Worm (Caenorhabditis elegans) whole organism, L4 larva: ENCODE data around the gene vgln-1.
A peak's percentile ranks its signal among the peaks of the same experiment; 100 is the strongest.

Experiments used
- F37D6.2 ChIP-seq: sonication (generic microtip); optimal IDR thresholded peaks from 2 replicates; lab custom pipeline; 2016; ENCODE audit warnings: mild to moderate bottlenecking, missing genetic modification characterization, missing compliant biosample characterization
- F44E2.7 ChIP-seq: fragments of 200-800 bp; sonication (Bioruptor generic); IDR thresholded peaks from 2 replicates; pipeline ENCODE4 v2.1.2; 2022; ENCODE audit warnings: missing genetic modification characterization, missing compliant biosample characterization
- T20F7.1 ChIP-seq: fragments of 200-800 bp; sonication (Bioruptor generic); optimal IDR thresholded peaks from 2 replicates; lab custom pipeline; 2018; ENCODE audit warnings: mild to moderate bottlenecking, missing genetic modification characterization, missing compliant biosample characterization
- Y105C5A.15 ChIP-seq: fragments of 200-800 bp; sonication (Bioruptor generic); IDR thresholded peaks from 2 replicates; pipeline ENCODE4 v1.3.6; 2022; ENCODE audit warnings: missing genetic modification characterization, missing compliant biosample characterization
- Y48G9A.11 ChIP-seq: fragments of 200-800 bp; sonication (Bioruptor generic); IDR thresholded peaks from 2 replicates; pipeline ENCODE4 v1.3.6; 2022; ENCODE audit warnings: missing genetic modification reagents, missing genetic modification characterization, missing compliant biosample characterization
- Y75B8A.6 ChIP-seq: fragments of 200-800 bp; sonication (Bioruptor generic); IDR thresholded peaks from 2 replicates; pipeline ENCODE4 v1.3.6; 2022; ENCODE audit warnings: missing genetic modification reagents, missing genetic modification characterization, missing compliant biosample characterization
- ZK337.2 ChIP-seq: fragments of 200-800 bp; sonication (Bioruptor generic); IDR thresholded peaks from 2 replicates; pipeline ENCODE4 v1.3.6; 2022; ENCODE audit warnings: missing genetic modification reagents, missing genetic modification characterization, missing compliant biosample characterization
- ZK546.5 ChIP-seq, 2 experiments: sonication (generic microtip); optimal IDR thresholded peaks; 2 replicates each; lab custom pipeline; 2017; ENCODE audit warnings: missing biosample characterization in 2 of 2, missing genetic modification characterization in 2 of 2
- aha-1 ChIP-seq: fragments of 150-350 bp; peaks from one replicate; lab custom pipeline; 2014; ENCODE audit warnings: missing biosample characterization, missing genetic modification characterization
- aly-2 ChIP-seq: sonication (generic microtip); optimal IDR thresholded peaks from 2 replicates; lab custom pipeline; 2018; ENCODE audit warnings: missing biosample characterization, missing genetic modification characterization
- arid-1 ChIP-seq: fragments of 200-800 bp; sonication (Bioruptor generic); conservative IDR thresholded peaks from 2 replicates; pipeline ENCODE4 v1.3.6; 2022; ENCODE audit warnings: missing genetic modification reagents, missing genetic modification characterization, missing compliant biosample characterization
- attf-4 ChIP-seq: sonication (generic microtip); optimal IDR thresholded peaks from 3 replicates; lab custom pipeline; 2017; ENCODE audit warnings: missing biosample characterization, missing genetic modification characterization
- ceh-28 ChIP-seq: fragments of 150-350 bp; optimal IDR thresholded peaks from 2 replicates; lab custom pipeline; 2014; ENCODE audit warnings: missing biosample characterization, missing genetic modification reagents, missing genetic modification characterization
- ceh-32 ChIP-seq: sonication (generic microtip); optimal IDR thresholded peaks from 2 replicates; lab custom pipeline; 2016; ENCODE audit warnings: mild to moderate bottlenecking, missing genetic modification characterization, missing compliant biosample characterization; ENCODE audit not compliant: poor library complexity
- ceh-44 ChIP-seq: fragments of 200-800 bp; sonication (Bioruptor generic); IDR thresholded peaks from 2 replicates; pipeline ENCODE4 v1.3.6; 2022; ENCODE audit warnings: missing genetic modification reagents, missing genetic modification characterization, missing compliant biosample characterization
- ces-1 ChIP-seq: fragments of 150-350 bp; sonication (generic microtip); optimal IDR thresholded peaks from 4 replicates; lab custom pipeline; 2014; ENCODE audit warnings: missing biosample characterization, missing genetic modification reagents, missing genetic modification characterization
- cey-2 ChIP-seq: sonication (generic microtip); optimal IDR thresholded peaks from 3 replicates; lab custom pipeline; 2017; ENCODE audit warnings: missing genetic modification characterization, mild to moderate bottlenecking, missing compliant biosample characterization, antibody characterized with exemption, borderline replicate concordance; ENCODE audit not compliant: insufficient read depth
- dpl-1 ChIP-seq: fragments of 150-350 bp; optimal IDR thresholded peaks from 2 replicates; lab custom pipeline; 2014; ENCODE audit warnings: missing biosample characterization, missing genetic modification reagents, missing genetic modification characterization
- egl-43 ChIP-seq: fragments of 200-800 bp; sonication (Bioruptor generic); IDR thresholded peaks from 2 replicates; pipeline ENCODE4 v1.3.6; 2022; ENCODE audit warnings: missing genetic modification reagents, missing genetic modification characterization, missing compliant biosample characterization
- gei-8 ChIP-seq: fragments of 200-800 bp; sonication (Bioruptor generic); optimal IDR thresholded peaks from 2 replicates; lab custom pipeline; 2018; ENCODE audit warnings: mild to moderate bottlenecking, missing genetic modification characterization, missing compliant biosample characterization
- hlh-30 ChIP-seq: sonication (generic microtip); optimal IDR thresholded peaks from 2 replicates; lab custom pipeline; 2017; ENCODE audit warnings: antibody characterized with exemption, mild to moderate bottlenecking, missing genetic modification characterization, missing compliant biosample characterization; ENCODE audit not compliant: insufficient read depth
- jun-1 ChIP-seq: fragments of 150-350 bp; optimal IDR thresholded peaks from 2 replicates; lab custom pipeline; 2014; ENCODE audit warnings: missing biosample characterization, missing genetic modification reagents, missing genetic modification characterization
- lim-7 ChIP-seq: fragments of 200-800 bp; sonication (Bioruptor generic); IDR thresholded peaks from 2 replicates; pipeline ENCODE4 v1.3.6; 2022; ENCODE audit warnings: missing genetic modification characterization, missing compliant biosample characterization
- lin-1 ChIP-seq: fragments of 200-800 bp; sonication (Bioruptor generic); IDR thresholded peaks from 2 replicates; pipeline ENCODE4 v1.3.6; 2022; ENCODE audit warnings: missing genetic modification reagents, missing genetic modification characterization, missing compliant biosample characterization
- lin-15B ChIP-seq: fragments of 150-350 bp; sonication (generic microtip); optimal IDR thresholded peaks from 3 replicates; lab custom pipeline; 2014; ENCODE audit warnings: missing biosample characterization, missing genetic modification characterization
- lir-3 ChIP-seq: sonication (generic microtip); optimal IDR thresholded peaks from 2 replicates; lab custom pipeline; 2016; ENCODE audit warnings: mild to moderate bottlenecking, missing genetic modification characterization, missing compliant biosample characterization
- lsy-2 ChIP-seq, 2 experiments: fragments of 150-350 bp in 1 of 2; sonication (generic microtip) in 1 of 2; optimal IDR thresholded peaks; 2 replicates each; lab custom pipeline; 2014 to 2017; ENCODE audit warnings: missing biosample characterization in 2 of 2, missing genetic modification characterization in 2 of 2
- mdl-1 ChIP-seq, 2 experiments: fragments of 150-350 bp in 1 of 2; sonication (generic microtip) in 1 of 2; optimal IDR thresholded peaks; 2 replicates each; lab custom pipeline; 2014 to 2017; ENCODE audit warnings: missing biosample characterization in 2 of 2, missing genetic modification characterization in 2 of 2
- mes-2 ChIP-seq: sonication (generic microtip); optimal IDR thresholded peaks from 2 replicates; lab custom pipeline; 2016; ENCODE audit warnings: missing genotype, mild to moderate bottlenecking, missing genetic modification characterization, missing compliant biosample characterization; ENCODE audit not compliant: poor library complexity, severe bottlenecking
- mxl-2 ChIP-seq: fragments of 200-800 bp; sonication (Bioruptor generic); conservative IDR thresholded peaks from 2 replicates; pipeline ENCODE4 v1.3.6; 2022; ENCODE audit warnings: missing genetic modification reagents, missing genetic modification characterization, missing compliant biosample characterization
- mxl-3 ChIP-seq: fragments of 200-800 bp; sonication (Bioruptor generic); optimal IDR thresholded peaks from 2 replicates; lab custom pipeline; 2018; ENCODE audit warnings: mild to moderate bottlenecking, missing genetic modification characterization, missing compliant biosample characterization
- nhr-10 ChIP-seq: fragments of 150-350 bp; optimal IDR thresholded peaks from 2 replicates; lab custom pipeline; 2014; ENCODE audit warnings: missing biosample characterization, missing genetic modification characterization
- nhr-102 ChIP-seq: sonication (generic microtip); optimal IDR thresholded peaks from 2 replicates; lab custom pipeline; 2016; ENCODE audit warnings: mild to moderate bottlenecking, missing genetic modification characterization, moderate library complexity, missing compliant biosample characterization
- nhr-11 ChIP-seq: fragments of 150-350 bp; optimal IDR thresholded peaks from 2 replicates; lab custom pipeline; 2014; ENCODE audit warnings: missing biosample characterization, missing genetic modification characterization
- nhr-237 ChIP-seq: sonication (generic microtip); optimal IDR thresholded peaks from 2 replicates; lab custom pipeline; 2017; ENCODE audit warnings: missing biosample characterization, missing genetic modification characterization
- nhr-25 ChIP-seq: sonication (generic microtip); optimal IDR thresholded peaks from 2 replicates; lab custom pipeline; 2017; ENCODE audit warnings: missing genetic modification characterization, mild to moderate bottlenecking, missing compliant biosample characterization, antibody characterized with exemption, moderate library complexity, borderline replicate concordance; ENCODE audit not compliant: insufficient read depth
- nhr-28 ChIP-seq: fragments of 150-350 bp; optimal IDR thresholded peaks from 2 replicates; lab custom pipeline; 2014; ENCODE audit warnings: missing biosample characterization, missing genetic modification characterization
- pha-4 ChIP-seq, 2 experiments: fragments of 150-350 bp in 1 of 2; fragments of 200-800 bp in 1 of 2; sonication (Bioruptor generic) in 1 of 2; IDR thresholded peaks in 1 of 2; optimal IDR thresholded peaks in 1 of 2; 2 replicates each; pipeline versions ENCODE4 v1.3.6 to Lab custom; 2014 to 2022; ENCODE audit warnings: missing genetic modification characterization in 2 of 2, missing genetic modification reagents in 2 of 2, missing biosample characterization in 1 of 2, missing compliant biosample characterization in 1 of 2
- pqm-1 ChIP-seq: sonication (generic microtip); optimal IDR thresholded peaks from 2 replicates; lab custom pipeline; 2017; ENCODE audit warnings: missing biosample characterization, missing genetic modification characterization
- saeg-2 ChIP-seq: fragments of 200-800 bp; sonication (Bioruptor generic); IDR thresholded peaks from 2 replicates; pipeline ENCODE4 v1.3.6; 2022; ENCODE audit warnings: missing genetic modification reagents, missing genetic modification characterization, missing compliant biosample characterization
- spr-3 ChIP-seq: fragments of 200-800 bp; sonication (Bioruptor generic); optimal IDR thresholded peaks from 2 replicates; lab custom pipeline; 2018; ENCODE audit warnings: mild to moderate bottlenecking, missing genetic modification characterization, missing compliant biosample characterization
- tra-1 ChIP-seq: fragments of 200-800 bp; sonication (Bioruptor generic); IDR thresholded peaks from 2 replicates; pipeline ENCODE4 v1.3.6; 2022; ENCODE audit warnings: missing genetic modification reagents, missing genetic modification characterization, missing compliant biosample characterization
- unc-130 ChIP-seq: sonication (generic microtip); optimal IDR thresholded peaks from 2 replicates; lab custom pipeline; 2016; ENCODE audit warnings: missing genetic modification reagents, missing genetic modification characterization, missing compliant biosample characterization
- unc-62 ChIP-seq, 3 experiments: fragments of 150-350 bp in 1 of 3; sonication (generic microtip); optimal IDR thresholded peaks in 2 of 3; peaks in 1 of 3; 1 replicate in 1 of 3; 2 replicates in 2 of 3; lab custom pipeline; 2014 to 2017; ENCODE audit warnings: missing biosample characterization in 3 of 3, missing genetic modification characterization in 3 of 3, missing genetic modification reagents in 3 of 3, missing genotype in 1 of 3
- zag-1 ChIP-seq: fragments of 150-350 bp; optimal IDR thresholded peaks from 2 replicates; lab custom pipeline; 2014; ENCODE audit warnings: missing biosample characterization, missing genetic modification characterization
- zip-2 ChIP-seq: fragments of 150-350 bp; optimal IDR thresholded peaks from 2 replicates; lab custom pipeline; 2014; ENCODE audit warnings: missing biosample characterization, missing genetic modification characterization

vgln-1 gene

ce11 chrII:9891031-9891689 is at the start of gene vgln-1:
Gene vgln-1 (minus strand): TSS chrII:9891081.
- TF ChIP-seq nhr-25 (tag; lab: Kevin White, UChicago), result peak; percentile 55
- 0 out of 2 replicates have a peak, but pooled peaks have one; percentile 37 for TF ChIP-seq Y105C5A.15 (GFP tag; lab: Robert Waterston, UW)
- peak; percentile 58 for TF ChIP-seq aha-1
- no peak for TF ChIP-seq F37D6.2 (tag; lab: Kevin White, UChicago)
- TF ChIP-seq nhr-10 (tag; lab: Kevin White, UChicago), result no peak
- TF ChIP-seq tra-1 (GFP tag; lab: Robert Waterston, UW), result no peak
- no peak for TF ChIP-seq lin-1
- peak; percentile 31 for TF ChIP-seq mes-2 (tag; lab: Kevin White, UChicago)
- peak; percentile 14 for TF ChIP-seq nhr-28 (tag; lab: Kevin White, UChicago)
- no peak for TF ChIP-seq Y48G9A.11 (GFP tag; lab: Robert Waterston, UW)
- TF ChIP-seq zip-2 (tag; lab: Kevin White, UChicago), result no peak
- peak in 1 of 2 experiments; percentile 60 for TF ChIP-seq unc-62 (GFP tag; optimal IDR thresholded peaks at IDR 0.05 in 1 of 2; lab: Kevin White, UChicago)
- no peak for TF ChIP-seq unc-62 (tag; optimal IDR thresholded peaks at IDR 0.05; lab: Kevin White, UChicago)
- TF ChIP-seq lsy-2 (tag; optimal IDR thresholded peaks at IDR 0.05; lab: Kevin White, UChicago), result peak in 1 of 2 experiments; percentile 46
- peak; percentile 61 for TF ChIP-seq mxl-3 (GFP tag; lab: Kevin White, UChicago)
- 0 out of 2 replicates have a peak, but pooled peaks have one; percentile 10 for TF ChIP-seq egl-43 (GFP tag; lab: Robert Waterston, UW)
- TF ChIP-seq gei-8 (GFP tag; lab: Kevin White, UChicago), result no peak
- peak; percentile 16 for TF ChIP-seq dpl-1 (GFP tag; lab: Kevin White, UChicago)
- TF ChIP-seq nhr-237 (tag; lab: Kevin White, UChicago), result no peak
- peak in 1 of 2 experiments; percentile 35 for TF ChIP-seq mdl-1 (tag; optimal IDR thresholded peaks at IDR 0.05; lab: Kevin White, UChicago)
- TF ChIP-seq attf-4 (tag; lab: Kevin White, UChicago), result no peak
- TF ChIP-seq Y75B8A.6 (GFP tag; lab: Robert Waterston, UW), result no peak
- 0 out of 2 replicates have a peak, but pooled peaks have one; percentile 13 for TF ChIP-seq ZK337.2 (GFP tag; lab: Robert Waterston, UW)
- TF ChIP-seq hlh-30, result peak; percentile 50
- TF ChIP-seq pha-4 (GFP tag; IDR thresholded peaks at IDR 0.05; lab: Robert Waterston, UW), result no peak
- no peak for TF ChIP-seq pha-4 (tag; optimal IDR thresholded peaks at IDR 0.05; lab: Kevin White, UChicago)
- TF ChIP-seq zag-1 (tag; lab: Kevin White, UChicago), result no peak
- peak; percentile 31 for TF ChIP-seq nhr-11 (tag; lab: Kevin White, UChicago)

- TF ChIP-seq lir-3 (tag; lab: Kevin White, UChicago) (no peak), spr-3 (GFP tag; lab: Kevin White, UChicago) (no peak), nhr-102 (tag; lab: Kevin White, UChicago) (peak; percentile 46), jun-1 (tag; lab: Kevin White, UChicago) (no peak), lim-7 (GFP tag; lab: Robert Waterston, UW) (no peak), aly-2 (tag; lab: Kevin White, UChicago) (no peak), ceh-44 (GFP tag; lab: Robert Waterston, UW) (peak; percentile 22; the same call in 1 of the 2 replicates), ceh-28 (tag; lab: Kevin White, UChicago) (no peak), T20F7.1 (GFP tag; lab: Kevin White, UChicago) (peak; percentile 97), nhr-25 (tag; lab: Kevin White, UChicago) (no peak), pqm-1 (tag; lab: Kevin White, UChicago) (no peak), nhr-10 (tag; lab: Kevin White, UChicago) (no peak), unc-130 (GFP tag; lab: Kevin White, UChicago) (peak; percentile 91), mxl-2 (GFP tag; lab: Robert Waterston, UW) (no peak), saeg-2 (GFP tag; lab: Robert Waterston, UW) (no peak), arid-1 (GFP tag; lab: Robert Waterston, UW) (0 out of 2 replicates have a peak, but pooled peaks have one; percentile 15), lin-15B (peak; percentile 5), F44E2.7 (no peak), nhr-237 (tag; lab: Kevin White, UChicago) (no peak), cey-2 (tag; lab: Kevin White, UChicago) (no peak), ZK546.5 (tag; optimal IDR thresholded peaks at IDR 0.05; lab: Kevin White, UChicago) (no peak), attf-4 (tag; lab: Kevin White, UChicago) (no peak), ces-1 (GFP tag; lab: Kevin White, UChicago) (no peak), ceh-32 (tag; lab: Kevin White, UChicago) (no peak)
Measured at ce11 chrII:9940430-9940829, 49.5 kb upstream of the vgln-1 start, which contains the start of gene ufd-3. Gene ufd-3 (plus strand): TSS chrII:9940753.
